Worm (Caenorhabditis elegans) whole organism, L4/young adult: ENCODE data around the gene ttr-59.

Source experiments
- W03F9.2 ChIP-seq: fragments of 150-350 bp; optimal IDR thresholded peaks from 2 replicates; lab custom pipeline; 2014; ENCODE audit warnings: missing biosample characterization, missing genetic modification characterization
- dao-5 ChIP-seq: sonication (generic microtip); optimal IDR thresholded peaks from 2 replicates; lab custom pipeline; 2016; ENCODE audit warnings: missing genotype, missing genetic modification characterization, moderate library complexity, missing compliant biosample characterization
- him-1 ChIP-seq: sonication (generic microtip); optimal IDR thresholded peaks from 2 replicates; lab custom pipeline; 2016; ENCODE audit warnings: missing genotype, missing genetic modification reagents, missing genetic modification characterization, missing compliant biosample characterization

DNA sequence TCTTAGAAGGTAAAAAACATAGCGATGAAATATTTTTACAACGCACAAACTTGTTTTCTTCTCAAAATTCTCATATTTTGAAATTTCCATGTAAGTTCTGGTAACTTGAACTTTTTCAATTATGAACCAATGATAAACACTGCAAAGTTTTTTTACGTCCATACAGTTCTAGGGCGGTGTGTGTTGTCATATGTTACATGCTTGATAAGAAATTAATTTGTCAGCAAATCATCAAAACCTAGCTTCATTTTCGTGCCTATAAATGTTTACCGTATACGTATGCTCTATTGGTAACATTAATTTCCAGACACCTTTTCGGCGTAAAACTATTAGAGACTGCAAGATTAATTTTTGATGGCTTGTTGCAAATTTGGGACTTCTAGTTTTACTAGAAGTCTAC is 13.6 kb downstream of the ttr-59 start:
- TF ChIP-seq him-1 (tag; lab: Kevin White, UChicago) (no peak), dao-5 (no peak), W03F9.2 (tag; lab: Kevin White, UChicago) (no peak)
